Fruit fly (Drosophila melanogaster): ENCODE results near the gene CG9806.
A peak's percentile ranks its signal among the peaks of the same experiment; 100 is the strongest.

Gene CG9806

DNA sequence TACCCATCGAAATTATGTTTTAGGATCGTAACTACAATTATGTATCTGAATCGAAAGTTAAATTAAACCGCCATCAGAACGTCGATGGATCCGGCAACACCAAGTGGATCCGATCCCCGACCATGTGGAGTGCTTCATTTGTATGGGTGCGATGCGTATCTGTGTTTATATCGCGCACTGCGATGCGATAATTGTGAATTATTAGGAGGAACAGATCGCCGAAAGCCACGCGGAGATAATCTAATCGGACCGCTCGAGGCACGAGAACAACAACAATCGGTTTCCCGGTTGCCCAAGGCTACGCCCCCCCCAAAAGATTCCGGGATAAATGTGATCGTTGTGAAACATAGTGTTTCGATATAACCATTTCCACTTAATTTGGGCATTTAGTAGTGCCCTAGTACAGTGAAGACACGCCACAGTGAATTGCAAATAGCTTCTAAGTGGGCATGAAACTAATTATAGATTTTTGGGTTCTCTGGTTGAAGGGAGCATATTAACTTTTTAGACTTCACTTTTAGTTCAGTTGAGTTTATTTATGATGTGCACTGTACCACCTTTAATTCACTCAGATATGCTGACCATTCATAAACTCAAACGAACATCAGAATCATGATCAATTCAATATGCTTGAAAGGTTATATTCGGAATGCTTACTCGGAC lies 26.5 kb downstream of the CG9806 start (continued):
- TF ChIP-seq zen2 (GFP tag; IDR thresholded peaks at IDR 0.05; ENCODE audit: partially characterized antibody) = no peak
- 0 out of 3 replicates have a peak, but pooled peaks have one; percentile 29 for TF ChIP-seq H15 (GFP tag; IDR thresholded peaks at IDR 0.05)
- peak; percentile 47 for TF ChIP-seq CG31441 (GFP tag; IDR thresholded peaks at IDR 0.05)
- TF ChIP-seq CG13624 (GFP tag; optimal IDR thresholded peaks at IDR 0.05) = peak; percentile 39
- peak; percentile 62 for TF ChIP-seq CG17328 (GFP tag; IDR thresholded peaks at IDR 0.05)
- TF ChIP-seq CG30403 (GFP tag; optimal IDR thresholded peaks at IDR 0.05) = peak; percentile 41
- TF ChIP-seq CG12659 (GFP tag; optimal IDR thresholded peaks at IDR 0.05) = peak; percentile 19
- peak; percentile 62; the same call in 1 of the 2 replicates for TF ChIP-seq CG11085 (GFP tag; IDR thresholded peaks at IDR 0.05)
- no peak for TF ChIP-seq D (optimal IDR thresholded peaks at IDR 0.05)
- TF ChIP-seq D (GFP tag; optimal IDR thresholded peaks at IDR 0.05) = peak; percentile 11
- peak; percentile 85 for TF ChIP-seq Neu2 (GFP tag; optimal IDR thresholded peaks at IDR 0.05; ENCODE audit: borderline replicate concordance)
- no peak for TF ChIP-seq pnt (GFP tag; optimal IDR thresholded peaks at IDR 0.05)
- TF ChIP-seq CG12391 (tag; optimal IDR thresholded peaks at IDR 0.05) = peak; percentile 37
- TF ChIP-seq CG13424 (tag; optimal IDR thresholded peaks at IDR 0.05) = peak; percentile 46
- TF ChIP-seq B-H1 (GFP tag; IDR thresholded peaks at IDR 0.05) = peak; percentile 43; the same call in 2 of the 3 replicates
- TF ChIP-seq CG17385 (GFP tag; optimal IDR thresholded peaks at IDR 0.05) = peak; percentile 36
- peak; percentile 41 for TF ChIP-seq phol (tag; optimal IDR thresholded peaks at IDR 0.05)
- peak; percentile 58 for TF ChIP-seq al (GFP tag; IDR thresholded peaks at IDR 0.05)
- TF ChIP-seq dpn (GFP tag; optimal IDR thresholded peaks at IDR 0.05) = peak; percentile 38 to 59
- TF ChIP-seq CG9817 (tag; optimal IDR thresholded peaks at IDR 0.05) = peak; percentile 64
- peak; percentile 6 for TF ChIP-seq Deaf1 (tag; optimal IDR thresholded peaks at IDR 0.05)
- no peak for TF ChIP-seq sna (GFP tag; IDR thresholded peaks at IDR 0.05; ENCODE audit: partially characterized antibody)
- peak; percentile 31 for TF ChIP-seq CG18011 (GFP tag; optimal IDR thresholded peaks at IDR 0.05)
- TF ChIP-seq row (GFP tag; IDR thresholded peaks at IDR 0.05) = peak; percentile 79
- peak; percentile 32 for TF ChIP-seq bab2 (GFP tag; optimal IDR thresholded peaks at IDR 0.05)
- peak; percentile 47 for TF ChIP-seq unpg (GFP tag; optimal IDR thresholded peaks at IDR 0.05)
- peak; percentile 17 for TF ChIP-seq D19A (tag; optimal IDR thresholded peaks at IDR 0.05)
- no peak for TF ChIP-seq CG16863 (GFP tag; optimal IDR thresholded peaks at IDR 0.05)
- no peak for TF ChIP-seq CG17568 (GFP tag; optimal IDR thresholded peaks at IDR 0.05)
- no peak for TF ChIP-seq CG14860 (GFP tag; IDR thresholded peaks at IDR 0.05; ENCODE audit: partially characterized antibody)
- peak; percentile 75 for TF ChIP-seq zfh1 (GFP tag; IDR thresholded peaks at IDR 0.05)
- no peak for TF ChIP-seq CG7963 (GFP tag; IDR thresholded peaks at IDR 0.05; ENCODE audit: partially characterized antibody)
- TF ChIP-seq tgo (GFP tag; IDR thresholded peaks at IDR 0.05) = peak; percentile 74; the same call in 2 of the 3 replicates
- peak; percentile 22 for TF ChIP-seq Dp (GFP tag; optimal IDR thresholded peaks at IDR 0.05)
- peak; percentile 49; the same call in 2 of the 3 replicates for TF ChIP-seq CG14050 (GFP tag; IDR thresholded peaks at IDR 0.05)
- no peak for TF ChIP-seq Vsx1 (GFP tag; optimal IDR thresholded peaks at IDR 0.05)
- TF ChIP-seq CG2678 (tag; optimal IDR thresholded peaks at IDR 0.05) = peak; percentile 61
- peak; percentile 67 for TF ChIP-seq gem (tag; optimal IDR thresholded peaks at IDR 0.05)
- no peak for TF ChIP-seq pros (GFP tag; optimal IDR thresholded peaks at IDR 0.05)
- no peak for TF ChIP-seq wor (GFP tag; IDR thresholded peaks at IDR 0.05)
- TF ChIP-seq CG14014 (GFP tag; IDR thresholded peaks at IDR 0.05) = 0 out of 2 replicates have a peak, but pooled peaks have one; percentile 44
- TF ChIP-seq pfk (GFP tag; optimal IDR thresholded peaks at IDR 0.05) = no peak
- peak; percentile 16 for TF ChIP-seq fd3F (GFP tag; optimal IDR thresholded peaks at IDR 0.05)
- no peak for TF ChIP-seq sd (tag; optimal IDR thresholded peaks at IDR 0.05)
- no peak for TF ChIP-seq gsb-n (tag; optimal IDR thresholded peaks at IDR 0.05)
- no peak for TF ChIP-seq lov (optimal IDR thresholded peaks at IDR 0.05)
- 0 out of 3 replicates have a peak, but pooled peaks have one; percentile 52 for TF ChIP-seq lov (GFP tag; IDR thresholded peaks at IDR 0.05)
- peak; percentile 62 for TF ChIP-seq CG17359 (tag; optimal IDR thresholded peaks at IDR 0.05)
- peak; percentile 69; the same call in 3 of the 4 replicates for TF ChIP-seq Gug (GFP tag; IDR thresholded peaks at IDR 0.05)
